Worm (Caenorhabditis elegans) whole organism, late embryonic: ENCODE data around the gene str-121.

Experiments used
- ama-1 ChIP-seq: fragments of 150-350 bp; optimal IDR thresholded peaks from 2 replicates; lab custom pipeline; 2014
- ceh-24 ChIP-seq: sonication (generic microtip); optimal IDR thresholded peaks from 2 replicates; lab custom pipeline; 2016; ENCODE audit warnings: mild to moderate bottlenecking, missing genetic modification characterization, missing compliant biosample characterization
- ceh-30 ChIP-seq: fragments of 150-350 bp; optimal IDR thresholded peaks from 2 replicates; lab custom pipeline; 2014; ENCODE audit warnings: missing biosample characterization, missing genetic modification characterization
- elt-2 ChIP-seq: sonication (generic microtip); optimal IDR thresholded peaks from 2 replicates; lab custom pipeline; 2016; ENCODE audit warnings: missing genetic modification reagents, missing genetic modification characterization, missing compliant biosample characterization
- mec-3 ChIP-seq: sonication (generic microtip); optimal IDR thresholded peaks from 2 replicates; lab custom pipeline; 2016; ENCODE audit warnings: borderline replicate concordance, missing genetic modification characterization, missing compliant biosample characterization
- nfya-1 ChIP-seq: sonication (generic microtip); optimal IDR thresholded peaks from 2 replicates; lab custom pipeline; 2017; ENCODE audit warnings: missing genetic modification characterization, mild to moderate bottlenecking, missing compliant biosample characterization, antibody characterized with exemption, moderate library complexity
- nhr-11 ChIP-seq: fragments of 150-350 bp; optimal IDR thresholded peaks from 2 replicates; lab custom pipeline; 2014; ENCODE audit warnings: missing biosample characterization, missing genetic modification characterization
- sdc-2 ChIP-seq: sonication (generic microtip); optimal IDR thresholded peaks from 2 replicates; lab custom pipeline; 2016; ENCODE audit warnings: missing genotype, missing genetic modification characterization, missing compliant biosample characterization
- tbx-2 ChIP-seq: sonication (generic microtip); optimal IDR thresholded peaks from 2 replicates; lab custom pipeline; 2016; ENCODE audit warnings: missing genetic modification characterization, missing compliant biosample characterization
- ttx-3 ChIP-seq: sonication (generic microtip); optimal IDR thresholded peaks from 2 replicates; lab custom pipeline; 2016; ENCODE audit warnings: missing genetic modification reagents, missing genetic modification characterization, missing compliant biosample characterization
- unc-86 ChIP-seq: sonication (generic microtip); optimal IDR thresholded peaks from 2 replicates; lab custom pipeline; 2016; ENCODE audit warnings: missing genetic modification characterization, missing compliant biosample characterization

ce11 chrV:281616-282015, 27.1 kb upstream of the str-121 start, which contains the start of gene npr-5:
- no peak for TF ChIP-seq ceh-24 (tag; lab: Kevin White, UChicago)
- TF ChIP-seq sdc-2 (tag; lab: Kevin White, UChicago), result no peak
- no peak for TF ChIP-seq ama-1 (lab: Kevin White, UChicago)
- no peak for TF ChIP-seq nfya-1
- TF ChIP-seq ceh-30 (tag; lab: Kevin White, UChicago), result no peak
- TF ChIP-seq elt-2 (tag; lab: Kevin White, UChicago), result no peak
- TF ChIP-seq tbx-2 (tag; lab: Kevin White, UChicago), result no peak
- TF ChIP-seq nhr-11, result no peak
- TF ChIP-seq ttx-3 (tag; lab: Kevin White, UChicago), result no peak
- TF ChIP-seq unc-86, result no peak
- TF ChIP-seq mec-3 (tag; lab: Kevin White, UChicago), result no peak
